Worm (Caenorhabditis elegans): ENCODE measurements around the gene F14D2.7.
A peak's percentile ranks its signal among the peaks of the same experiment; 100 is the strongest.
"Not testable (repeated sequence)": the region's sequence is repeated elsewhere in the genome, so short reads cannot be mapped to it uniquely, and the experiment has no call there.

F14D2.7 gene

ce11 chrII:3296644-3297043 lies 41.8 kb downstream of the F14D2.7 start, which contains the start of gene btb-16:
Gene btb-16 (plus strand): TSS chrII:3296883.
- TF ChIP-seq ama-1 (optimal IDR thresholded peaks at IDR 0.05) (no peak), hmg-11 (tag; optimal IDR thresholded peaks at IDR 0.05) (no peak), ceh-28 (tag; optimal IDR thresholded peaks at IDR 0.05) (no peak), tbx-2 (tag; optimal IDR thresholded peaks at IDR 0.05) (no peak), pqm-1 (tag; optimal IDR thresholded peaks at IDR 0.05) (peak; percentile 6), fkh-2 (tag; optimal IDR thresholded peaks at IDR 0.05) (no peak), jun-1 (tag; optimal IDR thresholded peaks at IDR 0.05) (no peak), pha-4 (tag; optimal IDR thresholded peaks at IDR 0.05) (peak; percentile 85), eor-1 (tag; optimal IDR thresholded peaks at IDR 0.05) (no peak), nhr-76 (tag; optimal IDR thresholded peaks at IDR 0.05) (no peak), skn-1 (tag; optimal IDR thresholded peaks at IDR 0.05) (no peak), ceh-16 (tag; optimal IDR thresholded peaks at IDR 0.05) (no peak), mdl-1 (tag; optimal IDR thresholded peaks at IDR 0.05) (no peak), nhr-11 (tag; optimal IDR thresholded peaks at IDR 0.05) (no peak), daf-12 (tag; optimal IDR thresholded peaks at IDR 0.05) (no peak), lsy-12 (tag; optimal IDR thresholded peaks at IDR 0.05) (no peak), nhr-237 (tag; optimal IDR thresholded peaks at IDR 0.05) (no peak), mml-1 (tag; optimal IDR thresholded peaks at IDR 0.05) (no peak), elt-2 (tag; optimal IDR thresholded peaks at IDR 0.05) (peak; percentile 61), ztf-4 (tag; optimal IDR thresholded peaks at IDR 0.05) (no peak), fkh-10 (GFP tag; optimal IDR thresholded peaks at IDR 0.05) (no peak), lin-15B (tag; optimal IDR thresholded peaks at IDR 0.05) (no peak), nhr-28 (tag; optimal IDR thresholded peaks at IDR 0.05) (no peak)

ce11 chrII:3295193-3295592 lies 43.3 kb downstream of the F14D2.7 start, which contains the start of gene btb-17:
Gene btb-17 (plus strand): TSS chrII:3295405.
- TF ChIP-seq elt-2 (tag; optimal IDR thresholded peaks at IDR 0.05) (peak; percentile 77), pqm-1 (tag; optimal IDR thresholded peaks at IDR 0.05) (peak; percentile 55), lin-39 (tag; optimal IDR thresholded peaks at IDR 0.05) (no peak), mml-1 (tag; optimal IDR thresholded peaks at IDR 0.05) (no peak)

ce11 chrII:3290544-3290943 lies 47.9 kb downstream of the F14D2.7 start, which contains the start of gene F39E9.14:
Gene F39E9.14 (minus strand): TSS chrII:3290644.
- TF ChIP-seq nhr-23, unc-39, nhr-28 (tag; optimal IDR thresholded peaks at IDR 0.05): not testable (repeated sequence)
